Worm (Caenorhabditis elegans) whole organism, L3 larva: ENCODE measurements around the gene D1086.11.

Experiments used
- ama-1 ChIP-seq: fragments of 150-350 bp; optimal IDR thresholded peaks from 2 replicates; lab custom pipeline; 2018
- ceh-9 ChIP-seq: sonication (generic microtip); optimal IDR thresholded peaks from 2 replicates; lab custom pipeline; 2018; ENCODE audit warnings: missing biosample characterization, missing genetic modification characterization
- egl-5 ChIP-seq: fragments of 150-350 bp; optimal IDR thresholded peaks from 2 replicates; lab custom pipeline; 2017; ENCODE audit warnings: missing biosample characterization, missing genetic modification reagents, missing genetic modification characterization, inconsistent platforms
- elt-3 ChIP-seq, 3 experiments: fragments of 150-350 bp in 1 of 3; sonication (generic microtip) in 2 of 3; optimal IDR thresholded peaks; 2 replicates in 2 of 3; 4 replicates in 1 of 3; lab custom pipeline; 2014 to 2017; ENCODE audit warnings: missing biosample characterization in 3 of 3, missing genetic modification characterization in 3 of 3
- fkh-10 ChIP-seq: sonication (generic microtip); optimal IDR thresholded peaks from 2 replicates; lab custom pipeline; 2017; ENCODE audit warnings: missing biosample characterization, missing genetic modification reagents, missing genetic modification characterization
- lin-15B ChIP-seq: fragments of 150-350 bp; optimal IDR thresholded peaks from 2 replicates; lab custom pipeline; 2014; ENCODE audit warnings: missing biosample characterization, missing genetic modification characterization
- mml-1 ChIP-seq: fragments of 150-350 bp; sonication (generic microtip); optimal IDR thresholded peaks from 3 replicates; lab custom pipeline; 2014; ENCODE audit warnings: missing biosample characterization, missing genetic modification characterization
- nhr-237 ChIP-seq: fragments of 150-350 bp; optimal IDR thresholded peaks from 2 replicates; lab custom pipeline; 2014; ENCODE audit warnings: missing biosample characterization, missing genetic modification characterization
- nhr-28 ChIP-seq: fragments of 150-350 bp; optimal IDR thresholded peaks from 2 replicates; lab custom pipeline; 2014; ENCODE audit warnings: missing biosample characterization, missing genetic modification characterization
- nhr-76 ChIP-seq: fragments of 150-350 bp; sonication (generic microtip); optimal IDR thresholded peaks from 5 replicates; lab custom pipeline; 2014; ENCODE audit warnings: missing biosample characterization, missing genetic modification characterization
- nhr-77 ChIP-seq: fragments of 150-350 bp; optimal IDR thresholded peaks from 2 replicates; lab custom pipeline; 2014; ENCODE audit warnings: missing biosample characterization, missing genetic modification characterization
- pha-4 ChIP-seq: fragments of 150-350 bp; optimal IDR thresholded peaks from 2 replicates; lab custom pipeline; 2014; ENCODE audit warnings: missing biosample characterization, missing genetic modification reagents, missing genetic modification characterization

ce11 chrV:14026194-14026593 is 48.1 kb upstream of the D1086.11 start, which contains the start of gene T08G5.2:
- no peak for TF ChIP-seq pha-4
- TF ChIP-seq nhr-76 (tag; lab: Kevin White, UChicago): no peak
- no peak for TF ChIP-seq ceh-9 (tag; lab: Kevin White, UChicago)
- no peak for TF ChIP-seq nhr-237
- no peak for TF ChIP-seq egl-5 (tag; lab: Kevin White, UChicago)
- no peak for TF ChIP-seq ama-1
- TF ChIP-seq fkh-10: no peak
- TF ChIP-seq mml-1: no peak
- TF ChIP-seq lin-15B: no peak
- TF ChIP-seq nhr-28 (tag; lab: Kevin White, UChicago): no peak
- no peak for TF ChIP-seq nhr-77 (tag; lab: Kevin White, UChicago)
- TF ChIP-seq elt-3 (tag; optimal IDR thresholded peaks at IDR 0.05; lab: Kevin White, UChicago): no peak
